Worm (Caenorhabditis elegans) whole organism, L1 larva: ENCODE measurements around the gene srd-56.

Source experiments
- C34B4.2 ChIP-seq: sonication (generic microtip); optimal IDR thresholded peaks from 2 replicates; lab custom pipeline; 2017; ENCODE audit warnings: mild to moderate bottlenecking, missing genetic modification characterization, missing compliant biosample characterization
- F16B12.6 ChIP-seq: fragments of 150-350 bp; optimal IDR thresholded peaks from 2 replicates; lab custom pipeline; 2014; ENCODE audit warnings: missing biosample characterization, missing genetic modification characterization
- Y116A8C.19 ChIP-seq: sonication (generic microtip); optimal IDR thresholded peaks from 2 replicates; lab custom pipeline; 2016; ENCODE audit warnings: missing compliant biosample characterization, missing genetic modification characterization, borderline replicate concordance
- ama-1 ChIP-seq: fragments of 150-350 bp; optimal IDR thresholded peaks from 2 replicates; lab custom pipeline; 2014
- blmp-1 ChIP-seq: fragments of 150-350 bp; optimal IDR thresholded peaks from 2 replicates; lab custom pipeline; 2014; ENCODE audit warnings: missing biosample characterization, missing genetic modification characterization
- ceh-8 ChIP-seq: fragments of 200-800 bp; sonication (Bioruptor generic); optimal IDR thresholded peaks from 2 replicates; lab custom pipeline; 2018; ENCODE audit warnings: mild to moderate bottlenecking, missing genetic modification characterization, moderate library complexity, missing compliant biosample characterization
- ceh-82 ChIP-seq, 3 experiments: fragments of 150-350 bp in 1 of 3; sonication (generic microtip) in 2 of 3; optimal IDR thresholded peaks; 2 replicates each; lab custom pipeline; 2014 to 2017; ENCODE audit warnings: missing biosample characterization in 3 of 3, missing genetic modification characterization in 3 of 3
- dsc-1 ChIP-seq: sonication (generic microtip); optimal IDR thresholded peaks from 2 replicates; lab custom pipeline; 2016; ENCODE audit warnings: mild to moderate bottlenecking, missing genetic modification characterization, missing compliant biosample characterization
- efl-1 ChIP-seq, 4 experiments: fragments of 150-350 bp; optimal IDR thresholded peaks in 3 of 4; peaks in 1 of 4; 1 replicate in 1 of 4; 2 replicates in 3 of 4; lab custom pipeline; 2014; ENCODE audit warnings: missing biosample characterization in 2 of 4, missing genetic modification characterization in 2 of 4, missing genetic modification reagents in 2 of 4
- efl-3 ChIP-seq: fragments of 200-800 bp; sonication (Bioruptor generic); optimal IDR thresholded peaks from 2 replicates; lab custom pipeline; 2018; ENCODE audit warnings: mild to moderate bottlenecking, missing genetic modification characterization, missing compliant biosample characterization
- egl-13 ChIP-seq: sonication (generic microtip); optimal IDR thresholded peaks from 2 replicates; lab custom pipeline; 2016; ENCODE audit warnings: missing genotype, missing genetic modification reagents, missing genetic modification characterization, missing compliant biosample characterization
- elt-3 ChIP-seq, 6 experiments: fragments of 150-350 bp in 1 of 6; sonication (generic microtip); optimal IDR thresholded peaks; 2 replicates each; lab custom pipeline; 2017 to 2018; ENCODE audit warnings: missing biosample characterization in 6 of 6, missing genetic modification characterization in 6 of 6, inconsistent platforms in 1 of 6
- fkh-10 ChIP-seq: sonication (generic microtip); optimal IDR thresholded peaks from 2 replicates; lab custom pipeline; 2017; ENCODE audit warnings: missing biosample characterization, missing genetic modification reagents, missing genetic modification characterization
- fkh-4 ChIP-seq: sonication (generic microtip); optimal IDR thresholded peaks from 2 replicates; lab custom pipeline; 2016; ENCODE audit warnings: missing compliant biosample characterization, missing genetic modification characterization, borderline replicate concordance
- fos-1 ChIP-seq: fragments of 150-350 bp; optimal IDR thresholded peaks from 2 replicates; lab custom pipeline; 2014; ENCODE audit warnings: missing biosample characterization, missing genetic modification characterization
- hlh-4 ChIP-seq: sonication (generic microtip); optimal IDR thresholded peaks from 2 replicates; lab custom pipeline; 2016; ENCODE audit warnings: mild to moderate bottlenecking, missing genetic modification characterization, missing compliant biosample characterization
- hpl-2 ChIP-seq: fragments of 150-350 bp; optimal IDR thresholded peaks from 2 replicates; lab custom pipeline; 2014; ENCODE audit warnings: missing biosample characterization, missing genetic modification reagents, missing genetic modification characterization
- irx-1 ChIP-seq: sonication (generic microtip); optimal IDR thresholded peaks from 2 replicates; lab custom pipeline; 2016; ENCODE audit warnings: missing genetic modification characterization, missing compliant biosample characterization
- isw-1 ChIP-seq: fragments of 200-800 bp; sonication (Bioruptor generic); IDR thresholded peaks from 2 replicates; pipeline ENCODE4 v1.3.6; 2022; ENCODE audit warnings: missing genetic modification characterization, missing compliant biosample characterization
- jun-1 ChIP-seq: fragments of 150-350 bp; optimal IDR thresholded peaks from 2 replicates; lab custom pipeline; 2014; ENCODE audit warnings: missing biosample characterization, missing genetic modification reagents, missing genetic modification characterization
- lin-13 ChIP-seq: fragments of 150-350 bp; optimal IDR thresholded peaks from 2 replicates; lab custom pipeline; 2014; ENCODE audit warnings: missing biosample characterization, missing genetic modification reagents, missing genetic modification characterization
- lin-14 ChIP-seq: fragments of 200-800 bp; sonication (Bioruptor generic); optimal IDR thresholded peaks from 2 replicates; lab custom pipeline; 2018; ENCODE audit warnings: mild to moderate bottlenecking, missing genetic modification characterization, moderate library complexity, missing compliant biosample characterization
- lin-15B ChIP-seq: fragments of 150-350 bp; sonication (generic microtip); optimal IDR thresholded peaks from 3 replicates; lab custom pipeline; 2014; ENCODE audit warnings: missing biosample characterization, missing genetic modification characterization
- lin-35 ChIP-seq, 2 experiments: fragments of 150-350 bp; optimal IDR thresholded peaks; 2 replicates each; lab custom pipeline; 2014; ENCODE audit warnings: missing biosample characterization in 2 of 2, missing genetic modification characterization in 2 of 2, missing genetic modification reagents in 2 of 2
- lin-39 ChIP-seq: fragments of 150-350 bp; optimal IDR thresholded peaks from 2 replicates; lab custom pipeline; 2014; ENCODE audit warnings: missing biosample characterization, missing genetic modification reagents, missing genetic modification characterization
- mep-1 ChIP-seq: fragments of 150-350 bp; optimal IDR thresholded peaks from 2 replicates; lab custom pipeline; 2014; ENCODE audit warnings: missing biosample characterization, missing genetic modification characterization
- nhr-20 ChIP-seq: sonication (generic microtip); optimal IDR thresholded peaks from 2 replicates; lab custom pipeline; 2016; ENCODE audit warnings: mild to moderate bottlenecking, missing genetic modification characterization, missing compliant biosample characterization
- nhr-237 ChIP-seq: fragments of 150-350 bp; optimal IDR thresholded peaks from 2 replicates; lab custom pipeline; 2014; ENCODE audit warnings: missing biosample characterization, missing genetic modification characterization
- nhr-28 ChIP-seq: fragments of 150-350 bp; optimal IDR thresholded peaks from 2 replicates; lab custom pipeline; 2014; ENCODE audit warnings: missing biosample characterization, missing genetic modification characterization
- nhr-47 ChIP-seq: sonication (generic microtip); optimal IDR thresholded peaks from 2 replicates; lab custom pipeline; 2016; ENCODE audit warnings: mild to moderate bottlenecking, missing genetic modification characterization, moderate library complexity, missing compliant biosample characterization
- nhr-71 ChIP-seq: sonication (generic microtip); optimal IDR thresholded peaks from 2 replicates; lab custom pipeline; 2016; ENCODE audit warnings: mild to moderate bottlenecking, missing genetic modification characterization, moderate library complexity, missing compliant biosample characterization
- nhr-77 ChIP-seq: fragments of 150-350 bp; optimal IDR thresholded peaks from 2 replicates; lab custom pipeline; 2014; ENCODE audit warnings: missing biosample characterization, missing genetic modification characterization
- pag-3 ChIP-seq: sonication (generic microtip); optimal IDR thresholded peaks from 2 replicates; lab custom pipeline; 2017; ENCODE audit warnings: missing genetic modification characterization, mild to moderate bottlenecking, missing compliant biosample characterization, antibody characterized with exemption, borderline replicate concordance; ENCODE audit not compliant: insufficient read depth
- pqm-1 ChIP-seq: sonication (generic microtip); optimal IDR thresholded peaks from 3 replicates; lab custom pipeline; 2017; ENCODE audit warnings: missing biosample characterization, missing genetic modification characterization
- skn-1 ChIP-seq: fragments of 150-350 bp; optimal IDR thresholded peaks from 2 replicates; lab custom pipeline; 2014; ENCODE audit warnings: missing biosample characterization, missing genetic modification characterization
- snpc-4 ChIP-seq: fragments of 150-350 bp; optimal IDR thresholded peaks from 2 replicates; lab custom pipeline; 2014; ENCODE audit warnings: missing biosample characterization, missing genetic modification characterization
- tbx-2 ChIP-seq: sonication (generic microtip); optimal IDR thresholded peaks from 2 replicates; lab custom pipeline; 2016; ENCODE audit warnings: missing genetic modification characterization, missing compliant biosample characterization
- unc-30 ChIP-seq: sonication (generic microtip); optimal IDR thresholded peaks from 2 replicates; lab custom pipeline; 2017; ENCODE audit warnings: missing biosample characterization, missing genetic modification characterization
- unc-62 ChIP-seq: fragments of 150-350 bp; optimal IDR thresholded peaks from 2 replicates; lab custom pipeline; 2014; ENCODE audit warnings: missing biosample characterization, missing genetic modification reagents, missing genetic modification characterization
- unc-86 ChIP-seq: sonication (generic microtip); optimal IDR thresholded peaks from 2 replicates; lab custom pipeline; 2016; ENCODE audit warnings: missing genetic modification characterization, missing compliant biosample characterization
- zip-4 ChIP-seq: fragments of 200-800 bp; sonication (Bioruptor generic); optimal IDR thresholded peaks from 2 replicates; lab custom pipeline; 2018; ENCODE audit warnings: mild to moderate bottlenecking, missing genetic modification characterization, moderate library complexity, missing compliant biosample characterization

Gene srd-56

ce11 chrII:7182630-7183029 lies 20.4 kb downstream of the srd-56 start (continued):
- no peak for TF ChIP-seq unc-62 (GFP tag; lab: Kevin White, UChicago)
- peak; percentile 35 for TF ChIP-seq mep-1 (tag; lab: Kevin White, UChicago)
- TF ChIP-seq ceh-8 (GFP tag; lab: Kevin White, UChicago), result no peak
- no peak for TF ChIP-seq nhr-77 (tag; lab: Kevin White, UChicago)
- TF ChIP-seq hpl-2 (GFP tag; lab: Kevin White, UChicago), result no peak
- TF ChIP-seq fos-1 (tag; lab: Kevin White, UChicago), result no peak
- no peak for TF ChIP-seq fkh-4 (tag; lab: Kevin White, UChicago)
- TF ChIP-seq pqm-1 (tag; lab: Kevin White, UChicago), result no peak
- no peak for TF ChIP-seq ama-1 (lab: Kevin White, UChicago)
- TF ChIP-seq nhr-71 (tag; lab: Kevin White, UChicago), result peak; percentile 41
- TF ChIP-seq efl-3, result no peak
- TF ChIP-seq hlh-4 (tag; lab: Kevin White, UChicago), result no peak
- peak in 1 of 2 experiments; percentile 6 for TF ChIP-seq efl-1 (optimal IDR thresholded peaks at IDR 0.05; lab: Kevin White, UChicago)
- peak in 1 of 2 experiments; percentile 74 for TF ChIP-seq efl-1 (GFP tag; optimal IDR thresholded peaks at IDR 0.05 in 1 of 2; lab: Kevin White, UChicago)
- TF ChIP-seq tbx-2 (tag; lab: Kevin White, UChicago), result no peak
- no peak for TF ChIP-seq nhr-20
- peak in 1 of 2 experiments; percentile 9 for TF ChIP-seq lin-35 (GFP tag; optimal IDR thresholded peaks at IDR 0.05; lab: Kevin White, UChicago)
- peak; percentile 71 for TF ChIP-seq fkh-10
- TF ChIP-seq Y116A8C.19 (tag; lab: Kevin White, UChicago), result no peak
- no peak for TF ChIP-seq elt-3 (tag; optimal IDR thresholded peaks at IDR 0.05; lab: Kevin White, UChicago)
- TF ChIP-seq lin-15B (tag; lab: Kevin White, UChicago), result no peak
- no peak for TF ChIP-seq nhr-28 (tag; lab: Kevin White, UChicago)
- no peak for TF ChIP-seq jun-1 (tag; lab: Kevin White, UChicago)
- no peak for TF ChIP-seq unc-30
- TF ChIP-seq ceh-82 (tag; optimal IDR thresholded peaks at IDR 0.05; lab: Kevin White, UChicago), result peak in 1 of 3 experiments; percentile 37
- TF ChIP-seq, all 84 proteins: peak for 16

ce11 chrII:7176108-7176507 lies 26.9 kb downstream of the srd-56 start:
- TF ChIP-seq nhr-237 (no peak), nhr-47 (tag; lab: Kevin White, UChicago) (peak; percentile 11), ceh-8 (GFP tag; lab: Kevin White, UChicago) (peak; percentile 58), fkh-10 (peak; percentile 59), F16B12.6 (tag; lab: Kevin White, UChicago) (no peak), isw-1 (GFP tag; lab: Robert Waterston, UW) (no peak), lin-13 (GFP tag; lab: Kevin White, UChicago) (no peak)

DNA sequence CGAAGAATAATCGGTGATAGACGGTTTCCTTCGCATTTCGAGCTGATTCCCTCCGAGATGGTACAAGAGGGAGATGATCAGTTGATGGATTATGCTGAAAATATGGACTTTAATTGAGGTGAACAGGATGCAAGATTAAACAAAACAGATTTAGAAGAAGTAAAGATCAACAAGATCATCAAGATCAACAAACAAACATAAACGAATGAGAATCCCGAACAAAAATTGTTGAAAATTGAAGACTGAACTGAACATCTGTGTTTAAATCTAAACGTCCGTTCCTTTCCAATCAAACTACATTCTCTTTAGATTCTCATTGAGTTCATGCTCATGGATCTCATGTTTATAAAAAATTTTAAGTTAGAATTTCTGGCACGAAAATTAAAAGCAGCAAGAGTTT lies 28.2 kb downstream of the srd-56 start, which contains the start of gene glc-4:
glc-4 (minus strand) TSS at position 101 of the 400 bp plus-strand sequence.
- TF ChIP-seq unc-86 (tag; lab: Kevin White, UChicago) (no peak), efl-1 (optimal IDR thresholded peaks at IDR 0.05; lab: Kevin White, UChicago) (no peak), efl-1 (GFP tag; optimal IDR thresholded peaks at IDR 0.05 in 1 of 2; lab: Kevin White, UChicago) (peak in 1 of 2 experiments; percentile 28)
- TF ChIP-seq, all 84 proteins: peak for 1

- TF ChIP-seq lin-14 (GFP tag; lab: Kevin White, UChicago) (no peak), elt-3 (tag; optimal IDR thresholded peaks at IDR 0.05; lab: Kevin White, UChicago) (no peak), blmp-1 (tag; lab: Kevin White, UChicago) (no peak), fos-1 (tag; lab: Kevin White, UChicago) (no peak), irx-1 (no peak), snpc-4 (tag; lab: Kevin White, UChicago) (no peak), skn-1 (tag; lab: Kevin White, UChicago) (no peak), egl-13 (no peak), pag-3 (no peak), lin-39 (tag; lab: Kevin White, UChicago) (no peak), ama-1 (lab: Kevin White, UChicago) (no peak), zip-4 (GFP tag; lab: Kevin White, UChicago) (no peak), dsc-1 (no peak), C34B4.2 (tag; lab: Kevin White, UChicago) (no peak)
Observed at ce11 chrII:7171305-7171998, 31.6 kb downstream of the srd-56 start, which contains the start of gene dyf-13. Gene dyf-13, minus strand, starts transcription at chrII:7171355.
